Fruit fly (Drosophila melanogaster): ENCODE data around the gene CG3106.

The CG3106 gene

dm6 chrX:9641184-9641772 is 21.4 kb downstream of the CG3106 start (continued):
- TF ChIP-seq Vsx1 (GFP tag; optimal IDR thresholded peaks at IDR 0.05): peak; percentile 41
- no peak for TF ChIP-seq jumu (GFP tag; optimal IDR thresholded peaks at IDR 0.05)
- no peak for TF ChIP-seq Kr (GFP tag; optimal IDR thresholded peaks at IDR 0.05)
- TF ChIP-seq Nf-YC (tag; optimal IDR thresholded peaks at IDR 0.05): no peak
- no peak for TF ChIP-seq her (GFP tag; optimal IDR thresholded peaks at IDR 0.05)
- no peak for TF ChIP-seq CG12236 (GFP tag; optimal IDR thresholded peaks at IDR 0.05)
- TF ChIP-seq CG17612 (GFP tag; IDR thresholded peaks at IDR 0.05): no peak
- TF ChIP-seq so (GFP tag; IDR thresholded peaks at IDR 0.05): peak; percentile 61; the same call in 2 of the 3 replicates
- TF ChIP-seq bowl (GFP tag; IDR thresholded peaks at IDR 0.05): no peak
- no peak for TF ChIP-seq ATbp (GFP tag; optimal IDR thresholded peaks at IDR 0.05)
- no peak for TF ChIP-seq sisA (GFP tag; IDR thresholded peaks at IDR 0.05)
- TF ChIP-seq seq (GFP tag; IDR thresholded peaks at IDR 0.05): peak; percentile 63
- TF ChIP-seq sim (GFP tag; IDR thresholded peaks at IDR 0.05): no peak
- peak; percentile 64; the same call in 1 of the 2 replicates for TF ChIP-seq CG32767 (GFP tag; IDR thresholded peaks at IDR 0.05)
- peak; percentile 72 for TF ChIP-seq CG2712 (tag; optimal IDR thresholded peaks at IDR 0.05)
- peak; percentile 28 for TF ChIP-seq CG12071 (GFP tag; optimal IDR thresholded peaks at IDR 0.05)
- TF ChIP-seq otp (GFP tag; IDR thresholded peaks at IDR 0.05): no peak
- peak; percentile 74 for TF ChIP-seq lmd (GFP tag; IDR thresholded peaks at IDR 0.05)
- TF ChIP-seq CG15479 (GFP tag; optimal IDR thresholded peaks at IDR 0.05): no peak
- TF ChIP-seq Doc3 (GFP tag; IDR thresholded peaks at IDR 0.05; ENCODE audit: partially characterized antibody): no peak
- TF ChIP-seq D19A (tag; optimal IDR thresholded peaks at IDR 0.05): peak; percentile 76
- no peak for TF ChIP-seq bigmax (GFP tag; optimal IDR thresholded peaks at IDR 0.05)
- TF ChIP-seq HLH54F (GFP tag; optimal IDR thresholded peaks at IDR 0.05): no peak
- TF ChIP-seq E2f2 (GFP tag; IDR thresholded peaks at IDR 0.05): peak; percentile 51
- TF ChIP-seq rib (GFP tag; IDR thresholded peaks at IDR 0.05): peak; percentile 34; the same call in 1 of the 2 replicates
- peak; percentile 76 for TF ChIP-seq CG17359 (tag; optimal IDR thresholded peaks at IDR 0.05)
- no peak for TF ChIP-seq ftz-f1 (GFP tag; optimal IDR thresholded peaks at IDR 0.05)
- TF ChIP-seq CG2875 (GFP tag; optimal IDR thresholded peaks at IDR 0.05): no peak
- peak; percentile 36 for TF ChIP-seq Hmx (GFP tag; optimal IDR thresholded peaks at IDR 0.05)
- TF ChIP-seq CG13894 (tag; optimal IDR thresholded peaks at IDR 0.05): peak; percentile 69
- peak; percentile 49; the same call in 1 of the 3 replicates for TF ChIP-seq CG6175 (GFP tag; IDR thresholded peaks at IDR 0.05)
- no peak for TF ChIP-seq CG9797 (GFP tag; optimal IDR thresholded peaks at IDR 0.05)
- no peak for TF ChIP-seq CG17912 (GFP tag; optimal IDR thresholded peaks at IDR 0.05)
- TF ChIP-seq dimm (GFP tag; IDR thresholded peaks at IDR 0.05): no peak
- TF ChIP-seq Poxn (GFP tag; IDR thresholded peaks at IDR 0.05): no peak
- peak; percentile 97 for TF ChIP-seq CG3163 (GFP tag; optimal IDR thresholded peaks at IDR 0.05)
- peak; percentile 36 for TF ChIP-seq CG10274 (GFP tag; optimal IDR thresholded peaks at IDR 0.05)
- peak; percentile 37 for TF ChIP-seq onecut (GFP tag; IDR thresholded peaks at IDR 0.05)
- TF ChIP-seq schlank (tag; optimal IDR thresholded peaks at IDR 0.05): peak; percentile 39
- TF ChIP-seq dmrt11E (tag; optimal IDR thresholded peaks at IDR 0.05): no peak
- no peak for TF ChIP-seq Tbp (GFP tag; optimal IDR thresholded peaks at IDR 0.05)
- TF ChIP-seq btn (GFP tag; optimal IDR thresholded peaks at IDR 0.05): no peak
- peak; percentile 58 for TF ChIP-seq CG10267 (tag; optimal IDR thresholded peaks at IDR 0.05)
- no peak for TF ChIP-seq Optix (GFP tag; IDR thresholded peaks at IDR 0.05)
- no peak for TF ChIP-seq hbn (GFP tag; IDR thresholded peaks at IDR 0.05; ENCODE audit: partially characterized antibody)
- TF ChIP-seq zen (tag; optimal IDR thresholded peaks at IDR 0.05): no peak
- TF ChIP-seq CG1024 (GFP tag; IDR thresholded peaks at IDR 0.05): 0 out of 2 replicates have a peak, but pooled peaks have one; percentile 29
- peak; percentile 62; the same call in 1 of the 2 replicates for TF ChIP-seq Taf1 (GFP tag; IDR thresholded peaks at IDR 0.05)
- TF ChIP-seq Adf1 (GFP tag; IDR thresholded peaks at IDR 0.05): peak; percentile 31; the same call in 1 of the 2 replicates
- TF ChIP-seq CG17361 (GFP tag; IDR thresholded peaks at IDR 0.05): peak; percentile 48; the same call in 1 of the 3 replicates
- no peak for TF ChIP-seq CG10979 (tag; optimal IDR thresholded peaks at IDR 0.05)
